Worm (Caenorhabditis elegans) whole organism, young adult: ENCODE measurements around the gene tlk-1.

Experiments used
- B0019.2 ChIP-seq: fragments of 200-800 bp; sonication (Bioruptor generic); conservative IDR thresholded peaks from 2 replicates; pipeline ENCODE4 v1.3.6; 2022; ENCODE audit warnings: missing genetic modification reagents, missing genetic modification characterization, missing compliant biosample characterization
- B0336.3 ChIP-seq: fragments of 200-800 bp; sonication (Bioruptor generic); IDR thresholded peaks from 2 replicates; pipeline ENCODE4 v1.3.6; 2022; ENCODE audit warnings: missing genetic modification characterization, missing compliant biosample characterization
- F57A8.1 ChIP-seq: fragments of 200-800 bp; sonication (Bioruptor generic); optimal IDR thresholded peaks from 2 replicates; lab custom pipeline; 2018; ENCODE audit warnings: mild to moderate bottlenecking, missing genetic modification characterization, moderate library complexity, missing compliant biosample characterization
- K11D2.4 ChIP-seq: fragments of 200-800 bp; sonication (Bioruptor generic); IDR thresholded peaks from 2 replicates; pipeline ENCODE4 v1.3.6; 2022; ENCODE audit warnings: missing genetic modification reagents, missing genetic modification characterization, missing compliant biosample characterization
- T26A5.8 ChIP-seq: sonication (generic microtip); optimal IDR thresholded peaks from 2 replicates; lab custom pipeline; 2016; ENCODE audit warnings: missing genetic modification characterization, missing compliant biosample characterization
- akir-1 ChIP-seq: fragments of 200-800 bp; sonication (Bioruptor generic); optimal IDR thresholded peaks from 2 replicates; lab custom pipeline; 2018; ENCODE audit warnings: mild to moderate bottlenecking, missing genetic modification characterization, moderate library complexity, missing compliant biosample characterization
- cebp-1 ChIP-seq, 2 experiments: fragments of 200-800 bp in 1 of 2; sonication (Bioruptor generic) in 1 of 2; sonication (generic microtip) in 1 of 2; IDR thresholded peaks in 1 of 2; optimal IDR thresholded peaks in 1 of 2; 2 replicates each; pipeline versions ENCODE4 v1.3.6 to Lab custom; 2017 to 2022; ENCODE audit warnings: missing compliant biosample characterization in 2 of 2, missing genetic modification characterization in 2 of 2, mild to moderate bottlenecking in 1 of 2, missing genetic modification reagents in 1 of 2, moderate library complexity in 1 of 2
- ets-4 ChIP-seq: fragments of 200-800 bp; sonication (Bioruptor generic); optimal IDR thresholded peaks from 2 replicates; lab custom pipeline; 2018; ENCODE audit warnings: mild to moderate bottlenecking, missing genetic modification characterization, missing compliant biosample characterization
- hmg-1.2 ChIP-seq: fragments of 200-800 bp; sonication (Bioruptor generic); IDR thresholded peaks from 2 replicates; pipeline ENCODE4 v1.3.6; 2022; ENCODE audit warnings: missing genetic modification reagents, missing genetic modification characterization, missing compliant biosample characterization
- hmg-20 ChIP-seq: fragments of 200-800 bp; sonication (Bioruptor generic); IDR thresholded peaks from 2 replicates; pipeline ENCODE4 v1.3.6; 2022; ENCODE audit warnings: missing genetic modification reagents, missing genetic modification characterization, missing compliant biosample characterization
- lag-1 ChIP-seq: fragments of 200-800 bp; sonication (Bioruptor generic); IDR thresholded peaks from 2 replicates; pipeline ENCODE4 v1.3.6; 2022; ENCODE audit warnings: missing genetic modification reagents, missing genetic modification characterization, missing compliant biosample characterization
- madf-10 ChIP-seq: sonication (generic microtip); optimal IDR thresholded peaks from 2 replicates; lab custom pipeline; 2016; ENCODE audit warnings: mild to moderate bottlenecking, missing genetic modification characterization, missing compliant biosample characterization
- mxl-1 ChIP-seq: sonication (generic microtip); optimal IDR thresholded peaks from 2 replicates; lab custom pipeline; 2016; ENCODE audit warnings: missing genetic modification characterization, missing compliant biosample characterization
- snpc-4 ChIP-seq, 5 experiments: fragments of 150-350 bp in 1 of 5; sonication (generic microtip) in 4 of 5; optimal IDR thresholded peaks; 2 replicates each; lab custom pipeline; 2014 to 2018; ENCODE audit warnings: missing genetic modification characterization in 5 of 5, missing biosample characterization in 3 of 5, antibody characterized with exemption in 2 of 5, mild to moderate bottlenecking in 2 of 5, missing compliant biosample characterization in 2 of 5, missing genotype in 2 of 5, moderate library complexity in 2 of 5, missing genetic modification reagents in 1 of 5

- TF ChIP-seq F57A8.1 (GFP tag; lab: Kevin White, UChicago) (no peak), B0336.3 (GFP tag; lab: Robert Waterston, UW) (no peak), B0019.2 (no peak), hmg-1.2 (no peak), ets-4 (GFP tag; lab: Kevin White, UChicago) (no peak), mxl-1 (tag; lab: Kevin White, UChicago) (no peak), hmg-20 (GFP tag; lab: Robert Waterston, UW) (no peak), K11D2.4 (GFP tag; lab: Robert Waterston, UW) (no peak), lag-1 (GFP tag; lab: Robert Waterston, UW) (no peak), akir-1 (GFP tag; lab: Kevin White, UChicago) (no peak), madf-10 (tag; lab: Kevin White, UChicago) (no peak), T26A5.8 (no peak), snpc-4 (GFP tag; optimal IDR thresholded peaks at IDR 0.05; lab: Kevin White, UChicago) (no peak), snpc-4 (tag; optimal IDR thresholded peaks at IDR 0.05; lab: Kevin White, UChicago) (no peak), cebp-1 (GFP tag; IDR thresholded peaks at IDR 0.05; lab: Robert Waterston, UW) (no peak), cebp-1 (tag; optimal IDR thresholded peaks at IDR 0.05; lab: Kevin White, UChicago) (no peak)
Observed at ce11 chrIII:9690044-9690443, 9.6 kb upstream of the tlk-1 start, which contains the start of gene best-5.
